Worm (Caenorhabditis elegans) whole organism, early embryonic: Measurements from ENCODE around the gene F41H8.2.
"Not testable (repeated sequence)": the region's sequence is repeated elsewhere in the genome, so short reads cannot be mapped to it uniquely, and the experiment has no call there.

Experiments used
- B0310.2 ChIP-seq: sonication (generic microtip); optimal IDR thresholded peaks from 2 replicates; lab custom pipeline; 2016; ENCODE audit warnings: mild to moderate bottlenecking, missing genetic modification characterization, missing compliant biosample characterization
- F13C5.2 ChIP-seq: sonication (generic microtip); optimal IDR thresholded peaks from 2 replicates; lab custom pipeline; 2017; ENCODE audit warnings: mild to moderate bottlenecking, missing genetic modification characterization, inconsistent platforms, missing compliant biosample characterization
- aly-1 ChIP-seq: sonication (generic microtip); optimal IDR thresholded peaks from 2 replicates; lab custom pipeline; 2016; ENCODE audit warnings: missing genetic modification characterization, missing compliant biosample characterization
- ama-1 ChIP-seq: fragments of 150-350 bp; optimal IDR thresholded peaks from 2 replicates; lab custom pipeline; 2014
- ceh-13 ChIP-seq: fragments of 200-800 bp; sonication (Bioruptor generic); optimal IDR thresholded peaks from 2 replicates; lab custom pipeline; 2018; ENCODE audit warnings: mild to moderate bottlenecking, missing genetic modification characterization, missing compliant biosample characterization
- ceh-36 ChIP-seq: sonication (generic microtip); optimal IDR thresholded peaks from 2 replicates; lab custom pipeline; 2016; ENCODE audit warnings: missing genetic modification characterization, inconsistent platforms, missing compliant biosample characterization
- ets-7 ChIP-seq: sonication (generic microtip); optimal IDR thresholded peaks from 2 replicates; lab custom pipeline; 2016; ENCODE audit warnings: missing genotype, missing genetic modification characterization, missing compliant biosample characterization
- flt-1 ChIP-seq: fragments of 200-800 bp; sonication (Bioruptor generic); IDR thresholded peaks from 2 replicates; pipeline ENCODE4 v1.3.6; 2022; ENCODE audit warnings: missing genetic modification characterization, missing compliant biosample characterization
- hmbx-1 ChIP-seq: sonication (generic microtip); optimal IDR thresholded peaks from 2 replicates; lab custom pipeline; 2016; ENCODE audit warnings: mild to moderate bottlenecking, missing genetic modification characterization, missing compliant biosample characterization
- hmg-4 ChIP-seq: fragments of 200-800 bp; sonication (Bioruptor generic); optimal IDR thresholded peaks from 2 replicates; lab custom pipeline; 2018; ENCODE audit warnings: mild to moderate bottlenecking, missing genetic modification characterization, missing compliant biosample characterization
- hnd-1 ChIP-seq: sonication (generic microtip); optimal IDR thresholded peaks from 2 replicates; lab custom pipeline; 2016; ENCODE audit warnings: missing genetic modification characterization, missing compliant biosample characterization
- pes-1 ChIP-seq: fragments of 200-800 bp; sonication (Bioruptor generic); IDR thresholded peaks from 2 replicates; pipeline ENCODE4 v1.3.6; 2022; ENCODE audit warnings: missing genetic modification reagents, missing genetic modification characterization, missing compliant biosample characterization
- scrt-1 ChIP-seq: fragments of 200-800 bp; sonication (Bioruptor generic); IDR thresholded peaks from 2 replicates; pipeline ENCODE4 v1.3.6; 2022; ENCODE audit warnings: missing genetic modification characterization, missing compliant biosample characterization
- sea-1 ChIP-seq: fragments of 200-800 bp; sonication (Bioruptor generic); conservative IDR thresholded peaks from 2 replicates; pipeline ENCODE4 v1.3.6; 2022; ENCODE audit warnings: missing genetic modification characterization, missing compliant biosample characterization
- tbx-11 ChIP-seq: fragments of 200-800 bp; sonication (Bioruptor generic); IDR thresholded peaks from 2 replicates; pipeline ENCODE4 v1.3.6; 2022; ENCODE audit warnings: missing genetic modification characterization, missing compliant biosample characterization
- tbx-37 ChIP-seq: fragments of 200-800 bp; sonication (Bioruptor generic); conservative IDR thresholded peaks from 2 replicates; pipeline ENCODE4 v1.3.6; 2022; ENCODE audit warnings: missing genetic modification reagents, missing genetic modification characterization, missing compliant biosample characterization
- tra-4 ChIP-seq: sonication (generic microtip); optimal IDR thresholded peaks from 2 replicates; lab custom pipeline; 2017; ENCODE audit warnings: missing genetic modification characterization, missing compliant biosample characterization

F41H8.2 gene

ce11 chrV:843118-843517 is 16.9 kb downstream of the F41H8.2 start, which contains the start of gene K09C6.8:
TSS of gene K09C6.8 (minus strand) at chrV:843218.
- not testable (repeated sequence) for TF ChIP-seq sea-1, hnd-1, pes-1

- no peak for TF ChIP-seq hnd-1
- no peak for TF ChIP-seq tra-4 (tag; lab: Kevin White, UChicago)
- TF ChIP-seq tbx-11 (GFP tag; lab: Robert Waterston, UW) = no peak
- no peak for TF ChIP-seq hmg-4 (GFP tag; lab: Kevin White, UChicago)
- TF ChIP-seq tbx-37 (GFP tag; lab: Robert Waterston, UW) = no peak
- no peak for TF ChIP-seq hmbx-1
- no peak for TF ChIP-seq sea-1
- no peak for TF ChIP-seq ceh-13 (GFP tag; lab: Kevin White, UChicago)
- no peak for TF ChIP-seq aly-1 (tag; lab: Kevin White, UChicago)
- TF ChIP-seq ama-1 (lab: Kevin White, UChicago) = no peak
- TF ChIP-seq B0310.2 (tag; lab: Kevin White, UChicago) = no peak
- no peak for TF ChIP-seq pes-1
- TF ChIP-seq ceh-36 (tag; lab: Kevin White, UChicago) = no peak
- no peak for TF ChIP-seq F13C5.2 (tag; lab: Kevin White, UChicago)
- no peak for TF ChIP-seq flt-1 (GFP tag; lab: Robert Waterston, UW)
- no peak for TF ChIP-seq ets-7
- TF ChIP-seq scrt-1 = no peak
Observed at ce11 chrV:847521-847920, 21.3 kb downstream of the F41H8.2 start, which contains the start of gene srbc-13. TSS of gene srbc-13 (plus strand) at chrV:847821.

ce11 chrV:849042-849441 is 22.8 kb downstream of the F41H8.2 start:
- TF ChIP-seq ama-1 (lab: Kevin White, UChicago) = no peak
- TF ChIP-seq sea-1 = no peak
- no peak for TF ChIP-seq F13C5.2 (tag; lab: Kevin White, UChicago)
- no peak for TF ChIP-seq hmg-4 (GFP tag; lab: Kevin White, UChicago)
- no peak for TF ChIP-seq hnd-1
- TF ChIP-seq ets-7 = no peak
- TF ChIP-seq hmbx-1 = no peak
- no peak for TF ChIP-seq ceh-36 (tag; lab: Kevin White, UChicago)
- TF ChIP-seq B0310.2 (tag; lab: Kevin White, UChicago) = no peak
- no peak for TF ChIP-seq pes-1
- TF ChIP-seq tra-4 (tag; lab: Kevin White, UChicago) = no peak
- TF ChIP-seq tbx-37 (GFP tag; lab: Robert Waterston, UW) = no peak
- no peak for TF ChIP-seq ceh-13 (GFP tag; lab: Kevin White, UChicago)
- no peak for TF ChIP-seq tbx-11 (GFP tag; lab: Robert Waterston, UW)
- TF ChIP-seq flt-1 (GFP tag; lab: Robert Waterston, UW) = no peak
- TF ChIP-seq scrt-1 = no peak
- no peak for TF ChIP-seq aly-1 (tag; lab: Kevin White, UChicago)

ce11 chrV:849512-849911 is 23.3 kb downstream of the F41H8.2 start, which contains the start of gene srbc-12:
TSS of gene srbc-12 (plus strand) at chrV:849812.
- no peak for TF ChIP-seq aly-1 (tag; lab: Kevin White, UChicago)
- TF ChIP-seq ets-7 = no peak
- no peak for TF ChIP-seq hnd-1
- TF ChIP-seq tbx-37 (GFP tag; lab: Robert Waterston, UW) = no peak
- TF ChIP-seq F13C5.2 (tag; lab: Kevin White, UChicago) = no peak
- TF ChIP-seq sea-1 = no peak
- no peak for TF ChIP-seq ama-1 (lab: Kevin White, UChicago)
- TF ChIP-seq tra-4 (tag; lab: Kevin White, UChicago) = no peak
- no peak for TF ChIP-seq ceh-13 (GFP tag; lab: Kevin White, UChicago)

- TF ChIP-seq hnd-1 = no peak
Observed at ce11 chrV:852184-852583, 26.0 kb downstream of the F41H8.2 start, which contains the start of gene K09C6.3. TSS of gene K09C6.3 (plus strand) at chrV:852484.

ce11 chrV:854966-855365 is 28.8 kb downstream of the F41H8.2 start, which contains the start of gene K09C6.9:
TSS of gene K09C6.9 (minus strand) at chrV:855066.
- TF ChIP-seq ama-1 (lab: Kevin White, UChicago) (no peak), hnd-1 (no peak), tra-4 (tag; lab: Kevin White, UChicago) (no peak), F13C5.2 (tag; lab: Kevin White, UChicago) (no peak), ets-7 (no peak), hmbx-1 (no peak), aly-1 (tag; lab: Kevin White, UChicago) (no peak), hmg-4 (GFP tag; lab: Kevin White, UChicago) (no peak), tbx-37 (GFP tag; lab: Robert Waterston, UW) (no peak), pes-1 (no peak), ceh-13 (GFP tag; lab: Kevin White, UChicago) (no peak), flt-1 (GFP tag; lab: Robert Waterston, UW) (no peak), scrt-1 (no peak), B0310.2 (tag; lab: Kevin White, UChicago) (no peak), ceh-36 (tag; lab: Kevin White, UChicago) (no peak), tbx-11 (GFP tag; lab: Robert Waterston, UW) (no peak), sea-1 (no peak)

- TF ChIP-seq tbx-37 (GFP tag; lab: Robert Waterston, UW) = no peak
- TF ChIP-seq aly-1 (tag; lab: Kevin White, UChicago) = no peak
- TF ChIP-seq flt-1 (GFP tag; lab: Robert Waterston, UW) = no peak
- no peak for TF ChIP-seq hmg-4 (GFP tag; lab: Kevin White, UChicago)
- TF ChIP-seq ceh-36 (tag; lab: Kevin White, UChicago) = no peak
- no peak for TF ChIP-seq pes-1
- no peak for TF ChIP-seq ets-7
- no peak for TF ChIP-seq tbx-11 (GFP tag; lab: Robert Waterston, UW)
- no peak for TF ChIP-seq scrt-1
- no peak for TF ChIP-seq sea-1
- no peak for TF ChIP-seq hnd-1
- TF ChIP-seq hmbx-1 = no peak
- no peak for TF ChIP-seq tra-4 (tag; lab: Kevin White, UChicago)
- TF ChIP-seq F13C5.2 (tag; lab: Kevin White, UChicago) = no peak
- no peak for TF ChIP-seq ceh-13 (GFP tag; lab: Kevin White, UChicago)
- no peak for TF ChIP-seq ama-1 (lab: Kevin White, UChicago)
- TF ChIP-seq B0310.2 (tag; lab: Kevin White, UChicago) = no peak
Observed at ce11 chrV:856549-856948, 30.4 kb downstream of the F41H8.2 start, which contains the start of gene K09C6.2. TSS of gene K09C6.2 (plus strand) at chrV:856849.
